Worm (Caenorhabditis elegans): ENCODE data around the gene C13A2.4.

ce11 chrV:7230847-7231246 lies 48.3 kb upstream of the C13A2.4 start, which contains the start of the genes gei-6 and krr-1:
- TF ChIP-seq let-607 (tag; optimal IDR thresholded peaks at IDR 0.05): no peak
- TF ChIP-seq ets-4 (GFP tag; optimal IDR thresholded peaks at IDR 0.05): no peak
- no peak for TF ChIP-seq ceh-91 (GFP tag; IDR thresholded peaks at IDR 0.05)
- no peak for TF ChIP-seq bed-2 (GFP tag; IDR thresholded peaks at IDR 0.05)
- no peak for TF ChIP-seq B0261.1 (tag; optimal IDR thresholded peaks at IDR 0.05)
- TF ChIP-seq ceh-58 (GFP tag; IDR thresholded peaks at IDR 0.05): no peak
- TF ChIP-seq Y67H2A.10 (GFP tag; conservative IDR thresholded peaks at IDR 0.05): no peak
- TF ChIP-seq rec-8 (tag; optimal IDR thresholded peaks at IDR 0.05): no peak
- TF ChIP-seq F22D6.2 (tag; optimal IDR thresholded peaks at IDR 0.05): no peak

Data from whole organism, young adult.